Fruit fly (Drosophila melanogaster) whole organism, embryonic: Measurements from ENCODE around the gene clumsy.

Experiments
- Abd-B ChIP-seq: fragments of 200-800 bp; sonication (Bioruptor generic); optimal IDR thresholded peaks from 2 replicates; lab custom pipeline; 2018; ENCODE audit warnings: missing biosample characterization, mild to moderate bottlenecking, missing genetic modification characterization, moderate library complexity
- CG10267 ChIP-seq: fragments of 200-800 bp; sonication (Bioruptor generic); optimal IDR thresholded peaks from 2 replicates; lab custom pipeline; 2018; ENCODE audit warnings: missing biosample characterization, mild to moderate bottlenecking, missing genetic modification characterization, moderate library complexity
- CG10462 ChIP-seq: fragments of 200-800 bp; sonication (Bioruptor generic); optimal IDR thresholded peaks from 2 replicates; lab custom pipeline; 2016; ENCODE audit warnings: missing biosample characterization, missing genetic modification characterization
- CG10979 ChIP-seq: fragments of 200-800 bp; sonication (Bioruptor generic); optimal IDR thresholded peaks from 2 replicates; lab custom pipeline; 2018; ENCODE audit warnings: missing biosample characterization, mild to moderate bottlenecking, missing genetic modification characterization, moderate library complexity
- CG11560 ChIP-seq: fragments of 200-800 bp; sonication (Bioruptor generic); IDR thresholded peaks from 3 replicates; pipeline ENCODE4 v1.3.6; 2022; ENCODE audit warnings: missing biosample characterization, missing genetic modification characterization
- CG12071 ChIP-seq: fragments of 200-800 bp; sonication (Bioruptor generic); optimal IDR thresholded peaks from 3 replicates; lab custom pipeline; 2018; ENCODE audit warnings: missing biosample characterization, mild to moderate bottlenecking, missing genetic modification characterization
- CG14710 ChIP-seq: fragments of 200-800 bp; sonication (Bioruptor generic); optimal IDR thresholded peaks from 3 replicates; lab custom pipeline; 2019; ENCODE audit warnings: missing biosample characterization, mild to moderate bottlenecking, missing genetic modification characterization, moderate library complexity
- CG15479 ChIP-seq: fragments of 200-800 bp; sonication (Bioruptor generic); optimal IDR thresholded peaks from 3 replicates; lab custom pipeline; 2019; ENCODE audit warnings: missing biosample characterization, mild to moderate bottlenecking, missing genetic modification characterization, moderate library complexity
- CG15514 ChIP-seq: fragments of 200-800 bp; sonication (Bioruptor generic); optimal IDR thresholded peaks from 3 replicates; lab custom pipeline; 2017; ENCODE audit warnings: missing biosample characterization, missing genetic modification characterization, mild to moderate bottlenecking, moderate library complexity, missing genetic modification reagents
- CG1647 ChIP-seq: fragments of 200-800 bp; sonication (Bioruptor generic); optimal IDR thresholded peaks from 3 replicates; lab custom pipeline; 2016; ENCODE audit warnings: missing biosample characterization, missing genetic modification characterization
- CG17912 ChIP-seq: fragments of 200-800 bp; sonication (Bioruptor generic); optimal IDR thresholded peaks from 2 replicates; lab custom pipeline; 2018; ENCODE audit warnings: missing biosample characterization, mild to moderate bottlenecking, missing genetic modification characterization
- CG1832 ChIP-seq: fragments of 200-800 bp; sonication (Bioruptor generic); optimal IDR thresholded peaks from 2 replicates; lab custom pipeline; 2017; ENCODE audit warnings: missing biosample characterization, mild to moderate bottlenecking, missing genetic modification characterization, inconsistent platforms
- CG18599 ChIP-seq: fragments of 200-800 bp; sonication (Bioruptor generic); optimal IDR thresholded peaks from 3 replicates; lab custom pipeline; 2017; ENCODE audit warnings: missing biosample characterization, missing genetic modification characterization, mild to moderate bottlenecking, moderate library complexity, missing genetic modification reagents
- CG2199 ChIP-seq: fragments of 200-800 bp; sonication (Bioruptor generic); IDR thresholded peaks from 3 replicates; pipeline ENCODE4 v1.3.6; 2022; ENCODE audit warnings: missing biosample characterization, missing genetic modification characterization
- CG3407 ChIP-seq: fragments of 200-800 bp; sonication (Bioruptor generic); optimal IDR thresholded peaks from 2 replicates; lab custom pipeline; 2018; ENCODE audit warnings: missing biosample characterization, mild to moderate bottlenecking, missing genetic modification characterization
- CG4617 ChIP-seq: fragments of 200-800 bp; sonication (Bioruptor generic); optimal IDR thresholded peaks from 3 replicates; lab custom pipeline; 2016; ENCODE audit warnings: missing biosample characterization, missing genetic modification characterization, borderline replicate concordance
- CG6683 ChIP-seq: fragments of 200-800 bp; sonication (Bioruptor generic); optimal IDR thresholded peaks from 2 replicates; lab custom pipeline; 2017; ENCODE audit warnings: missing biosample characterization, mild to moderate bottlenecking, missing genetic modification characterization, missing genetic modification reagents
- CG8290 ChIP-seq, 3 experiments: fragments of 200-800 bp; sonication (Bioruptor generic); optimal IDR thresholded peaks; 2 replicates each; lab custom pipeline; 2016 to 2019; ENCODE audit warnings: missing biosample characterization in 3 of 3, missing genetic modification characterization in 3 of 3, mild to moderate bottlenecking in 2 of 3, moderate library complexity in 1 of 3
- CG8765 ChIP-seq: fragments of 200-800 bp; sonication (Bioruptor generic); IDR thresholded peaks from 2 replicates; pipeline ENCODE4 v1.3.6; 2022; ENCODE audit warnings: missing biosample characterization, missing genetic modification characterization
- CG9797 ChIP-seq: fragments of 200-800 bp; sonication (Bioruptor generic); optimal IDR thresholded peaks from 3 replicates; lab custom pipeline; 2018; ENCODE audit warnings: missing biosample characterization, mild to moderate bottlenecking, missing genetic modification characterization
- CG9876 ChIP-seq: fragments of 200-800 bp; sonication (Bioruptor generic); optimal IDR thresholded peaks from 2 replicates; lab custom pipeline; 2016; ENCODE audit warnings: missing biosample characterization, missing genetic modification characterization
- Camta ChIP-seq: fragments of 200-800 bp; sonication (Bioruptor generic); optimal IDR thresholded peaks from 2 replicates; lab custom pipeline; 2016; ENCODE audit warnings: missing biosample characterization, missing genetic modification characterization
- D19A ChIP-seq: fragments of 200-800 bp; optimal IDR thresholded peaks from 3 replicates; lab custom pipeline; 2019; ENCODE audit warnings: missing biosample characterization, mild to moderate bottlenecking, missing genetic modification characterization, moderate library complexity
- Dll ChIP-seq: fragments of 200-800 bp; sonication (Bioruptor generic); IDR thresholded peaks from 4 replicates; pipeline ENCODE4 v1.3.6; 2022; ENCODE audit warnings: missing biosample characterization, missing genetic modification characterization; ENCODE audit not compliant: partially characterized antibody
- Dp ChIP-seq: fragments of 200-800 bp; sonication (Bioruptor generic); optimal IDR thresholded peaks from 2 replicates; lab custom pipeline; 2018; ENCODE audit warnings: missing biosample characterization, mild to moderate bottlenecking, missing genetic modification characterization, moderate library complexity
- Dref ChIP-seq: fragments of 200-800 bp; sonication (Bioruptor generic); IDR thresholded peaks from 2 replicates; pipeline ENCODE4 v1.3.6; 2022; ENCODE audit warnings: missing biosample characterization, missing genetic modification characterization
- Hr3 ChIP-seq: fragments of 200-800 bp; sonication (Bioruptor generic); optimal IDR thresholded peaks from 3 replicates; lab custom pipeline; 2016; ENCODE audit warnings: missing biosample characterization, missing genetic modification characterization
- Lim3 ChIP-seq: fragments of 200-800 bp; sonication (Bioruptor generic); IDR thresholded peaks from 2 replicates; pipeline ENCODE4 v1.3.6; 2022; ENCODE audit warnings: missing biosample characterization, missing genetic modification characterization
- NC2α ChIP-seq: fragments of 200-800 bp; sonication (Bioruptor generic); optimal IDR thresholded peaks from 2 replicates; lab custom pipeline; 2016; ENCODE audit warnings: missing biosample characterization, missing genetic modification characterization
- NC2β ChIP-seq: fragments of 200-800 bp; sonication (Bioruptor generic); optimal IDR thresholded peaks from 2 replicates; lab custom pipeline; 2016; ENCODE audit warnings: missing biosample characterization, missing genetic modification characterization
- Oli ChIP-seq: fragments of 200-800 bp; sonication (Bioruptor generic); optimal IDR thresholded peaks from 2 replicates; lab custom pipeline; 2018; ENCODE audit warnings: missing biosample characterization, mild to moderate bottlenecking, missing genetic modification characterization, moderate library complexity
- Sin3A ChIP-seq: fragments of >200 bp; optimal IDR thresholded peaks from 2 replicates; lab custom pipeline; 2018
- chm ChIP-seq: fragments of 200-800 bp; sonication (Bioruptor generic); IDR thresholded peaks from 2 replicates; pipeline ENCODE4 v1.3.6; 2022; ENCODE audit warnings: missing biosample characterization, missing genetic modification characterization
- da ChIP-seq: fragments of 200-800 bp; sonication (Bioruptor generic); optimal IDR thresholded peaks from 2 replicates; lab custom pipeline; 2016; ENCODE audit warnings: missing biosample characterization, missing genetic modification characterization
- dysf ChIP-seq: fragments of 200-800 bp; sonication (Bioruptor generic); IDR thresholded peaks from 3 replicates; pipeline ENCODE4 v1.3.6; 2022; ENCODE audit warnings: missing biosample characterization, missing genetic modification characterization
- fu2 ChIP-seq: fragments of 200-800 bp; sonication (Bioruptor generic); optimal IDR thresholded peaks from 2 replicates; lab custom pipeline; 2016; ENCODE audit warnings: missing biosample characterization, missing genetic modification characterization
- grau ChIP-seq: fragments of 200-800 bp; optimal IDR thresholded peaks from 3 replicates; lab custom pipeline; 2019; ENCODE audit warnings: missing biosample characterization, mild to moderate bottlenecking, missing genetic modification characterization, moderate library complexity
- hbn ChIP-seq: fragments of 200-800 bp; sonication (Bioruptor generic); IDR thresholded peaks from 2 replicates; pipeline ENCODE4 v1.3.6; 2022; ENCODE audit warnings: missing biosample characterization, missing genetic modification characterization; ENCODE audit not compliant: partially characterized antibody
- insv ChIP-seq, 2 experiments: fragments of 200-800 bp; sonication (Bioruptor generic); optimal IDR thresholded peaks; 3 replicates each; lab custom pipeline; 2016 to 2018; ENCODE audit warnings: missing biosample characterization in 2 of 2, missing genetic modification characterization in 2 of 2
- jigr1 ChIP-seq: fragments of 200-800 bp; sonication (Bioruptor generic); IDR thresholded peaks from 3 replicates; pipeline ENCODE4 v1.3.6; 2022; ENCODE audit warnings: missing biosample characterization, missing genetic modification characterization
- kay ChIP-seq: fragments of 200-800 bp; sonication (Bioruptor generic); optimal IDR thresholded peaks from 2 replicates; lab custom pipeline; 2016; ENCODE audit warnings: missing biosample characterization, missing genetic modification characterization
- nom ChIP-seq: fragments of 200-800 bp; sonication (Bioruptor generic); optimal IDR thresholded peaks from 2 replicates; lab custom pipeline; 2017; ENCODE audit warnings: missing biosample characterization, missing genetic modification characterization, mild to moderate bottlenecking, moderate library complexity, missing genetic modification reagents
- pb ChIP-seq: fragments of 200-800 bp; sonication (Bioruptor generic); optimal IDR thresholded peaks from 3 replicates; lab custom pipeline; 2016; ENCODE audit warnings: missing biosample characterization, missing genetic modification characterization
- phol ChIP-seq: fragments of 200-800 bp; sonication (Bioruptor generic); optimal IDR thresholded peaks from 3 replicates; lab custom pipeline; 2018; ENCODE audit warnings: missing biosample characterization, mild to moderate bottlenecking, missing genetic modification characterization, moderate library complexity
- psq ChIP-seq: fragments of 200-800 bp; sonication (Bioruptor generic); optimal IDR thresholded peaks from 2 replicates; lab custom pipeline; 2017; ENCODE audit warnings: missing biosample characterization, missing genetic modification characterization
- stwl ChIP-seq: fragments of 200-800 bp; sonication (Bioruptor generic); optimal IDR thresholded peaks from 3 replicates; lab custom pipeline; 2018; ENCODE audit warnings: missing biosample characterization, mild to moderate bottlenecking, missing genetic modification characterization, moderate library complexity
- tll ChIP-seq, 2 experiments: fragments of 200-800 bp in 1 of 2; fragments of >200 bp in 1 of 2; sonication (Bioruptor generic) in 1 of 2; optimal IDR thresholded peaks; 2 replicates each; lab custom pipeline; 2017 to 2019; ENCODE audit warnings: missing biosample characterization in 2 of 2, missing genetic modification characterization in 2 of 2, mild to moderate bottlenecking in 1 of 2, moderate library complexity in 1 of 2
- trh ChIP-seq: fragments of 200-800 bp; sonication (Bioruptor generic); optimal IDR thresholded peaks from 2 replicates; lab custom pipeline; 2016; ENCODE audit warnings: missing biosample characterization, missing genetic modification characterization
- unpg ChIP-seq: fragments of 200-800 bp; sonication (Bioruptor generic); optimal IDR thresholded peaks from 3 replicates; lab custom pipeline; 2018; ENCODE audit warnings: missing biosample characterization, mild to moderate bottlenecking, missing genetic modification characterization, moderate library complexity
- vnd ChIP-seq: fragments of 200-800 bp; sonication (Bioruptor generic); IDR thresholded peaks from 3 replicates; pipeline ENCODE4 v1.3.6; 2022; ENCODE audit warnings: missing biosample characterization, missing genetic modification characterization; ENCODE audit not compliant: partially characterized antibody
- wdn ChIP-seq: fragments of 200-800 bp; sonication (Bioruptor generic); IDR thresholded peaks from 2 replicates; pipeline ENCODE4 v1.3.6; 2022; ENCODE audit warnings: missing biosample characterization, missing genetic modification characterization

Gene clumsy

dm6 chr2L:21179615-21180031 is 26.7 kb upstream of the clumsy start, which contains the start of the genes bur and Mcm10 (continued):
- no peak for TF ChIP-seq Lim3 (GFP tag; lab: Robert Waterston, UW)
- TF ChIP-seq CG10462, result no peak
- TF ChIP-seq CG1832 (GFP tag; lab: Kevin White, UChicago), result no peak
- no peak for TF ChIP-seq CG9876
- peak; percentile 68 for TF ChIP-seq stwl (tag; lab: Kevin White, UChicago)
- peak in 1 of 2 experiments; percentile 19 for TF ChIP-seq insv (GFP tag; optimal IDR thresholded peaks at IDR 0.05; lab: Kevin White, UChicago)
- TF ChIP-seq NC2β, result no peak
- TF ChIP-seq dysf, result no peak
- no peak for TF ChIP-seq CG15479 (GFP tag; lab: Kevin White, UChicago)
- no peak for TF ChIP-seq jigr1 (GFP tag; lab: Robert Waterston, UW)
- peak; percentile 13 for TF ChIP-seq Hr3 (GFP tag; lab: Kevin White, UChicago)
- TF ChIP-seq CG10267, result peak; percentile 98
- no peak for TF ChIP-seq CG8765
- peak; percentile 82 for TF ChIP-seq CG15514 (GFP tag; lab: Kevin White, UChicago)
- TF ChIP-seq Abd-B (GFP tag; lab: Kevin White, UChicago), result no peak
- no peak for TF ChIP-seq da
- TF ChIP-seq hbn (GFP tag; lab: Robert Waterston, UW), result no peak
- TF ChIP-seq CG4617 (GFP tag; lab: Kevin White, UChicago), result peak; percentile 67
- TF ChIP-seq psq (GFP tag; lab: Kevin White, UChicago), result no peak
- peak; percentile 45 for TF ChIP-seq phol (tag; lab: Kevin White, UChicago)
- no peak for TF ChIP-seq CG18599 (GFP tag; lab: Kevin White, UChicago)
- TF ChIP-seq Dref, result no peak
- TF ChIP-seq fu2 (GFP tag; lab: Kevin White, UChicago), result no peak
- peak; percentile 94 for TF ChIP-seq CG9797 (GFP tag; lab: Kevin White, UChicago)
- TF ChIP-seq unpg (GFP tag; lab: Kevin White, UChicago), result no peak
- TF ChIP-seq kay, result peak; percentile 21
- TF ChIP-seq Camta, result no peak
- no peak for TF ChIP-seq Dll (GFP tag; lab: Robert Waterston, UW)
- TF ChIP-seq tll (GFP tag; optimal IDR thresholded peaks at IDR 0.05; lab: Kevin White, UChicago), result peak in 1 of 2 experiments; percentile 97
- TF ChIP-seq CG14710, result peak; percentile 78
- no peak for TF ChIP-seq D19A (tag; lab: Kevin White, UChicago)
- TF ChIP-seq trh, result no peak
- TF ChIP-seq nom (GFP tag; lab: Kevin White, UChicago), result no peak
- no peak for TF ChIP-seq vnd (GFP tag; lab: Robert Waterston, UW)
- TF ChIP-seq CG3407 (GFP tag; lab: Kevin White, UChicago), result no peak
- no peak for TF ChIP-seq CG2199 (GFP tag; lab: Robert Waterston, UW)
- no peak for TF ChIP-seq CG6683 (GFP tag; lab: Kevin White, UChicago)
- no peak for TF ChIP-seq CG1647 (GFP tag; lab: Kevin White, UChicago)
- TF ChIP-seq pb (GFP tag; lab: Kevin White, UChicago), result no peak
- peak; percentile 18 for TF ChIP-seq Sin3A (lab: Kevin White, UChicago)
- TF ChIP-seq CG8290 (GFP tag; optimal IDR thresholded peaks at IDR 0.05; lab: Kevin White, UChicago), result peak; percentile 60
- TF ChIP-seq CG8290 (tag; optimal IDR thresholded peaks at IDR 0.05; lab: Kevin White, UChicago), result no peak
- no peak for TF ChIP-seq NC2α (GFP tag; lab: Kevin White, UChicago)
- TF ChIP-seq Oli (tag; lab: Kevin White, UChicago), result no peak
- TF ChIP-seq wdn (GFP tag; lab: Robert Waterston, UW), result no peak
- TF ChIP-seq CG10979 (tag; lab: Kevin White, UChicago), result peak; percentile 11
- no peak for TF ChIP-seq CG17912 (GFP tag; lab: Kevin White, UChicago)
- no peak for TF ChIP-seq CG11560 (tag; lab: Robert Waterston, UW)
- TF ChIP-seq chm (GFP tag; lab: Robert Waterston, UW), result no peak
- peak; percentile 87 for TF ChIP-seq Dp
- no peak for TF ChIP-seq grau (tag; lab: Kevin White, UChicago)
- no peak for TF ChIP-seq CG12071 (GFP tag; lab: Kevin White, UChicago)
